Fruit fly (Drosophila melanogaster) whole organism: Measurements from ENCODE around the gene CG4546.

Source experiments
- CG8478 ChIP-seq: fragments of >200 bp; optimal IDR thresholded peaks from 2 replicates; lab custom pipeline; 2018; ENCODE audit warnings: inconsistent platforms
- Dll ChIP-seq: fragments of >200 bp; optimal IDR thresholded peaks from 2 replicates; lab custom pipeline; 2017
- EcR ChIP-seq, 2 experiments: fragments of >200 bp; optimal IDR thresholded peaks; 2 replicates each; lab custom pipeline; 2017; ENCODE audit warnings: missing biosample characterization in 2 of 2, missing genetic modification characterization in 2 of 2, missing genetic modification reagents in 2 of 2
- pan ChIP-seq: fragments of >200 bp; optimal IDR thresholded peaks from 2 replicates; lab custom pipeline; 2017
- psq ChIP-seq: fragments of >200 bp; optimal IDR thresholded peaks from 2 replicates; lab custom pipeline; 2017
- usp ChIP-seq: fragments of >200 bp; optimal IDR thresholded peaks from 2 replicates; lab custom pipeline; 2017; ENCODE audit warnings: missing biosample characterization, missing genetic modification characterization, mixed read lengths

The CG4546 gene

dm6 chr3R:15846234-15846633 lies at the start of gene CG4546:
Gene CG4546, plus strand, starts transcription at chr3R:15846534.
- TF ChIP-seq usp (no peak), pan (lab: Kevin White, UChicago) (no peak), CG8478 (lab: Kevin White, UChicago) (no peak), EcR (GFP tag; optimal IDR thresholded peaks at IDR 0.05; lab: Kevin White, UChicago) (no peak), Dll (lab: Kevin White, UChicago) (no peak)

- TF ChIP-seq Dll (lab: Kevin White, UChicago) (no peak), psq (lab: Kevin White, UChicago) (no peak), pan (lab: Kevin White, UChicago) (no peak), EcR (GFP tag; optimal IDR thresholded peaks at IDR 0.05; lab: Kevin White, UChicago) (no peak)
These were observed 44.3 kb upstream of the CG4546 start, which contains the start of gene CG9593 for dm6 chr3R:15802006-15802405. Gene CG9593, plus strand, starts transcription at chr3R:15802275.

- TF ChIP-seq psq (lab: Kevin White, UChicago) (no peak), EcR (GFP tag; optimal IDR thresholded peaks at IDR 0.05; lab: Kevin White, UChicago) (no peak), pan (lab: Kevin White, UChicago) (no peak), usp (no peak), Dll (lab: Kevin White, UChicago) (no peak), CG8478 (lab: Kevin White, UChicago) (no peak)
These were observed 42.6 kb upstream of the CG4546 start, which contains the start of gene alpha-Man-IIb for dm6 chr3R:15803502-15804461. Gene alpha-Man-IIb, plus strand, starts transcription at chr3R:15804248.

dm6 chr3R:15804678-15805077 lies 41.7 kb upstream of the CG4546 start:
- TF ChIP-seq psq (lab: Kevin White, UChicago) (no peak), pan (lab: Kevin White, UChicago) (no peak), Dll (lab: Kevin White, UChicago) (no peak), EcR (GFP tag; optimal IDR thresholded peaks at IDR 0.05; lab: Kevin White, UChicago) (no peak), usp (no peak), CG8478 (lab: Kevin White, UChicago) (no peak)

dm6 chr3R:15806341-15806740 lies 40.0 kb upstream of the CG4546 start:
- TF ChIP-seq psq (lab: Kevin White, UChicago) (no peak), CG8478 (lab: Kevin White, UChicago) (no peak), EcR (GFP tag; optimal IDR thresholded peaks at IDR 0.05; lab: Kevin White, UChicago) (no peak), pan (lab: Kevin White, UChicago) (no peak), Dll (lab: Kevin White, UChicago) (no peak), usp (no peak)

dm6 chr3R:15807306-15807705 lies 39.0 kb upstream of the CG4546 start:
- no peak for TF ChIP-seq CG8478 (lab: Kevin White, UChicago)
- TF ChIP-seq usp = no peak
- TF ChIP-seq Dll (lab: Kevin White, UChicago) = no peak
- no peak for TF ChIP-seq pan (lab: Kevin White, UChicago)
- TF ChIP-seq EcR (GFP tag; optimal IDR thresholded peaks at IDR 0.05; lab: Kevin White, UChicago) = no peak
- TF ChIP-seq psq (lab: Kevin White, UChicago) = no peak

dm6 chr3R:15807877-15808381 lies 38.4 kb upstream of the CG4546 start:
- TF ChIP-seq usp (no peak), EcR (GFP tag; optimal IDR thresholded peaks at IDR 0.05; lab: Kevin White, UChicago) (no peak), psq (lab: Kevin White, UChicago) (no peak), pan (lab: Kevin White, UChicago) (no peak), CG8478 (lab: Kevin White, UChicago) (no peak), Dll (lab: Kevin White, UChicago) (no peak)

dm6 chr3R:15810369-15810768 lies 36.0 kb upstream of the CG4546 start:
- TF ChIP-seq psq (lab: Kevin White, UChicago) (no peak), usp (no peak), CG8478 (lab: Kevin White, UChicago) (no peak), pan (lab: Kevin White, UChicago) (no peak), Dll (lab: Kevin White, UChicago) (no peak), EcR (GFP tag; optimal IDR thresholded peaks at IDR 0.05; lab: Kevin White, UChicago) (no peak)

dm6 chr3R:15814150-15814549 lies 32.2 kb upstream of the CG4546 start:
- TF ChIP-seq psq (lab: Kevin White, UChicago) (no peak), EcR (GFP tag; optimal IDR thresholded peaks at IDR 0.05; lab: Kevin White, UChicago) (no peak), CG8478 (lab: Kevin White, UChicago) (no peak), pan (lab: Kevin White, UChicago) (no peak), usp (no peak), Dll (lab: Kevin White, UChicago) (no peak)

dm6 chr3R:15816276-15816675 lies 30.1 kb upstream of the CG4546 start:
- no peak for TF ChIP-seq psq (lab: Kevin White, UChicago)
- peak; percentile 13 for TF ChIP-seq pan (lab: Kevin White, UChicago)
- no peak for TF ChIP-seq Dll (lab: Kevin White, UChicago)

- TF ChIP-seq psq (lab: Kevin White, UChicago) (no peak), pan (lab: Kevin White, UChicago) (no peak), CG8478 (lab: Kevin White, UChicago) (no peak)
These were observed 20.8 kb upstream of the CG4546 start, which contains the start of gene CG4576 for dm6 chr3R:15825521-15825920. Gene CG4576, plus strand, starts transcription at chr3R:15825747.
